Fruit fly (Drosophila melanogaster) whole organism, embryonic: ENCODE measurements around the gene CG7058.
A peak's percentile ranks its signal among the peaks of the same experiment; 100 is the strongest.

Experiments used
- Abd-B ChIP-seq: fragments of 200-800 bp; sonication (Bioruptor generic); optimal IDR thresholded peaks from 2 replicates; lab custom pipeline; 2018; ENCODE audit warnings: missing biosample characterization, mild to moderate bottlenecking, missing genetic modification characterization, moderate library complexity
- Ada2b ChIP-seq: fragments of 200-800 bp; sonication (Bioruptor generic); IDR thresholded peaks from 2 replicates; pipeline ENCODE4 v1.3.6; 2022; ENCODE audit warnings: missing biosample characterization, missing genetic modification characterization
- Aef1 ChIP-seq: fragments of 200-800 bp; sonication (Bioruptor generic); IDR thresholded peaks from 3 replicates; pipeline ENCODE4 v1.3.6; 2022; ENCODE audit warnings: missing biosample characterization, missing genetic modification characterization
- CG1024 ChIP-seq: fragments of 200-800 bp; sonication (Bioruptor generic); IDR thresholded peaks from 2 replicates; pipeline ENCODE4 v1.3.6; 2022; ENCODE audit warnings: missing biosample characterization, missing genetic modification characterization
- CG10979 ChIP-seq: fragments of 200-800 bp; sonication (Bioruptor generic); optimal IDR thresholded peaks from 2 replicates; lab custom pipeline; 2018; ENCODE audit warnings: missing biosample characterization, mild to moderate bottlenecking, missing genetic modification characterization, moderate library complexity
- CG11695 ChIP-seq: fragments of 200-800 bp; sonication (Bioruptor generic); IDR thresholded peaks from 3 replicates; pipeline ENCODE4 v1.3.6; 2022; ENCODE audit warnings: missing biosample characterization, missing genetic modification characterization
- CG12104 ChIP-seq: fragments of 200-800 bp; sonication (Bioruptor generic); optimal IDR thresholded peaks from 3 replicates; lab custom pipeline; 2016; ENCODE audit warnings: missing biosample characterization, missing genetic modification characterization
- CG12391 ChIP-seq: fragments of 200-800 bp; sonication (Bioruptor generic); optimal IDR thresholded peaks from 3 replicates; lab custom pipeline; 2018; ENCODE audit warnings: missing biosample characterization, mild to moderate bottlenecking, missing genetic modification characterization, moderate library complexity
- CG12659 ChIP-seq: fragments of 200-800 bp; sonication (Bioruptor generic); optimal IDR thresholded peaks from 3 replicates; lab custom pipeline; 2017; ENCODE audit warnings: mild to moderate bottlenecking, missing biosample characterization, missing genetic modification reagents, missing genetic modification characterization
- CG12769 ChIP-seq: fragments of 200-800 bp; sonication (Bioruptor generic); optimal IDR thresholded peaks from 2 replicates; lab custom pipeline; 2019; ENCODE audit warnings: missing biosample characterization, mild to moderate bottlenecking, missing genetic modification characterization, moderate library complexity
- CG13775 ChIP-seq: fragments of 200-800 bp; sonication (Bioruptor generic); optimal IDR thresholded peaks from 3 replicates; lab custom pipeline; 2017; ENCODE audit warnings: missing biosample characterization, mild to moderate bottlenecking, missing genetic modification characterization
- CG14710 ChIP-seq: fragments of 200-800 bp; sonication (Bioruptor generic); optimal IDR thresholded peaks from 3 replicates; lab custom pipeline; 2019; ENCODE audit warnings: missing biosample characterization, mild to moderate bottlenecking, missing genetic modification characterization, moderate library complexity
- CG15073 ChIP-seq: fragments of 200-800 bp; sonication (Bioruptor generic); optimal IDR thresholded peaks from 2 replicates; lab custom pipeline; 2016; ENCODE audit warnings: missing biosample characterization, missing genetic modification characterization
- CG1529 ChIP-seq: fragments of 200-800 bp; sonication (Bioruptor generic); optimal IDR thresholded peaks from 3 replicates; lab custom pipeline; 2018; ENCODE audit warnings: missing biosample characterization, missing genetic modification characterization
- CG1647 ChIP-seq: fragments of 200-800 bp; sonication (Bioruptor generic); optimal IDR thresholded peaks from 3 replicates; lab custom pipeline; 2016; ENCODE audit warnings: missing biosample characterization, missing genetic modification characterization
- CG17385 ChIP-seq: fragments of 200-800 bp; sonication (Bioruptor generic); optimal IDR thresholded peaks from 3 replicates; lab custom pipeline; 2018; ENCODE audit warnings: missing biosample characterization, mild to moderate bottlenecking, missing genetic modification characterization
- CG31441 ChIP-seq: fragments of 200-800 bp; sonication (Bioruptor generic); IDR thresholded peaks from 2 replicates; pipeline ENCODE4 v1.3.6; 2022; ENCODE audit warnings: missing biosample characterization, missing genetic modification characterization
- CG32772 ChIP-seq: fragments of 200-800 bp; sonication (Bioruptor generic); IDR thresholded peaks from 2 replicates; pipeline ENCODE4 v1.3.6; 2022; ENCODE audit warnings: missing biosample characterization, missing genetic modification characterization
- CG34422 ChIP-seq: fragments of 200-800 bp; sonication (Bioruptor generic); IDR thresholded peaks from 3 replicates; pipeline ENCODE4 v1.3.6; 2022; ENCODE audit warnings: missing biosample characterization, missing genetic modification characterization
- CG6272 ChIP-seq: fragments of 200-800 bp; sonication (Bioruptor generic); IDR thresholded peaks from 2 replicates; pipeline ENCODE4 v1.3.6; 2022; ENCODE audit warnings: missing biosample characterization, missing genetic modification characterization
- CG7839 ChIP-seq: fragments of 200-800 bp; sonication (Bioruptor generic); optimal IDR thresholded peaks from 3 replicates; lab custom pipeline; 2018; ENCODE audit warnings: missing biosample characterization, mild to moderate bottlenecking, missing genetic modification characterization, moderate library complexity
- CG8281 ChIP-seq: fragments of 200-800 bp; sonication (Bioruptor generic); optimal IDR thresholded peaks from 2 replicates; lab custom pipeline; 2018; ENCODE audit warnings: missing biosample characterization, mild to moderate bottlenecking, missing genetic modification characterization, moderate library complexity
- CHES-1-like ChIP-seq: fragments of 200-800 bp; sonication (Bioruptor generic); optimal IDR thresholded peaks from 2 replicates; lab custom pipeline; 2016; ENCODE audit warnings: missing biosample characterization, missing genetic modification characterization
- CTCF ChIP-seq: fragments of 200-800 bp; sonication (Bioruptor generic); optimal IDR thresholded peaks from 2 replicates; lab custom pipeline; 2017; ENCODE audit warnings: missing biosample characterization, mild to moderate bottlenecking, missing genetic modification characterization, moderate library complexity
- Doc2 ChIP-seq: fragments of 200-800 bp; sonication (Bioruptor generic); IDR thresholded peaks from 2 replicates; pipeline ENCODE4 v1.3.6; 2022; ENCODE audit warnings: missing biosample characterization, missing genetic modification characterization
- Doc3 ChIP-seq: fragments of 200-800 bp; sonication (Bioruptor generic); IDR thresholded peaks from 3 replicates; pipeline ENCODE4 v1.3.6; 2022; ENCODE audit warnings: missing biosample characterization, missing genetic modification characterization; ENCODE audit not compliant: partially characterized antibody
- Fer2 ChIP-seq: fragments of 200-800 bp; sonication (Bioruptor generic); optimal IDR thresholded peaks from 2 replicates; lab custom pipeline; 2018; ENCODE audit warnings: missing biosample characterization, mild to moderate bottlenecking, missing genetic modification characterization, moderate library complexity
- Hmx ChIP-seq: fragments of 200-800 bp; sonication (Bioruptor generic); optimal IDR thresholded peaks from 2 replicates; lab custom pipeline; 2016; ENCODE audit warnings: missing biosample characterization, missing genetic modification characterization
- NK7.1 ChIP-seq: fragments of 200-800 bp; sonication (Bioruptor generic); optimal IDR thresholded peaks from 3 replicates; lab custom pipeline; 2016; ENCODE audit warnings: missing biosample characterization, missing genetic modification characterization
- Nf-YA ChIP-seq: fragments of 200-800 bp; sonication (Bioruptor generic); IDR thresholded peaks from 2 replicates; pipeline ENCODE4 v1.3.6; 2022; ENCODE audit warnings: missing biosample characterization, missing genetic modification characterization
- Nf-YB ChIP-seq: fragments of 200-800 bp; sonication (Bioruptor generic); optimal IDR thresholded peaks from 3 replicates; lab custom pipeline; 2019; ENCODE audit warnings: missing biosample characterization, mild to moderate bottlenecking, missing genetic modification characterization, moderate library complexity
- Pdp1 ChIP-seq, 2 experiments: fragments of 200-800 bp; sonication (Bioruptor generic); optimal IDR thresholded peaks; 3 replicates each; lab custom pipeline; 2016; ENCODE audit warnings: missing biosample characterization in 2 of 2, missing genetic modification characterization in 2 of 2, mild to moderate bottlenecking in 1 of 2, moderate library complexity in 1 of 2
- Poxn ChIP-seq: fragments of 200-800 bp; sonication (Bioruptor generic); IDR thresholded peaks from 2 replicates; pipeline ENCODE4 v1.3.6; 2022; ENCODE audit warnings: missing biosample characterization, missing genetic modification characterization
- Ptx1 ChIP-seq: fragments of 200-800 bp; sonication (Bioruptor generic); IDR thresholded peaks from 2 replicates; pipeline ENCODE4 v1.3.6; 2022; ENCODE audit warnings: missing biosample characterization, missing genetic modification characterization
- btn ChIP-seq: fragments of 200-800 bp; sonication (Bioruptor generic); optimal IDR thresholded peaks from 2 replicates; lab custom pipeline; 2016; ENCODE audit warnings: missing biosample characterization, missing genetic modification characterization
- cas ChIP-seq: fragments of 200-800 bp; sonication (Bioruptor generic); IDR thresholded peaks from 2 replicates; pipeline ENCODE4 v1.3.6; 2022; ENCODE audit warnings: missing biosample characterization, missing genetic modification characterization
- crc ChIP-seq: fragments of 200-800 bp; sonication (Bioruptor generic); optimal IDR thresholded peaks from 2 replicates; lab custom pipeline; 2016; ENCODE audit warnings: missing biosample characterization, missing genetic modification characterization
- gem ChIP-seq: fragments of 200-800 bp; sonication (Bioruptor generic); optimal IDR thresholded peaks from 2 replicates; lab custom pipeline; 2019; ENCODE audit warnings: missing biosample characterization, mild to moderate bottlenecking, missing genetic modification characterization, moderate library complexity
- grau ChIP-seq: fragments of 200-800 bp; optimal IDR thresholded peaks from 3 replicates; lab custom pipeline; 2019; ENCODE audit warnings: missing biosample characterization, mild to moderate bottlenecking, missing genetic modification characterization, moderate library complexity
- kni ChIP-seq: fragments of 200-800 bp; sonication (Bioruptor generic); optimal IDR thresholded peaks from 3 replicates; lab custom pipeline; 2017; ENCODE audit warnings: mild to moderate bottlenecking, missing biosample characterization, missing genetic modification reagents, missing genetic modification characterization
- lab ChIP-seq: fragments of 200-800 bp; sonication (Bioruptor generic); optimal IDR thresholded peaks from 3 replicates; lab custom pipeline; 2017; ENCODE audit warnings: missing biosample characterization, missing genetic modification characterization, mild to moderate bottlenecking, moderate library complexity, missing genetic modification reagents
- lola ChIP-seq, 3 experiments: fragments of >200 bp in 2 of 3; fragments of 200-800 bp in 1 of 3; sonication (Bioruptor generic) in 1 of 3; optimal IDR thresholded peaks; 2 replicates each; lab custom pipeline; 2017 to 2019; ENCODE audit warnings: missing biosample characterization in 3 of 3, missing genetic modification characterization in 3 of 3, mild to moderate bottlenecking in 1 of 3, moderate library complexity in 1 of 3
- mirr ChIP-seq: fragments of 200-800 bp; sonication (Bioruptor generic); optimal IDR thresholded peaks from 3 replicates; lab custom pipeline; 2018; ENCODE audit warnings: missing biosample characterization, mild to moderate bottlenecking, missing genetic modification characterization
- pb ChIP-seq: fragments of 200-800 bp; sonication (Bioruptor generic); optimal IDR thresholded peaks from 3 replicates; lab custom pipeline; 2016; ENCODE audit warnings: missing biosample characterization, missing genetic modification characterization
- peb ChIP-seq: fragments of 200-800 bp; sonication (Bioruptor generic); IDR thresholded peaks from 2 replicates; pipeline ENCODE4 v1.3.6; 2022; ENCODE audit warnings: missing biosample characterization, missing genetic modification characterization
- ranshi ChIP-seq: fragments of 200-800 bp; sonication (Bioruptor generic); IDR thresholded peaks from 2 replicates; pipeline ENCODE4 v1.3.6; 2022; ENCODE audit warnings: missing biosample characterization, missing genetic modification characterization
- ro ChIP-seq: fragments of 200-800 bp; sonication (Bioruptor generic); IDR thresholded peaks from 2 replicates; pipeline ENCODE4 v1.3.6; 2022; ENCODE audit warnings: missing biosample characterization, missing genetic modification characterization
- sens-2 ChIP-seq: fragments of 200-800 bp; sonication (Bioruptor generic); IDR thresholded peaks from 2 replicates; pipeline ENCODE4 v1.3.6; 2022; ENCODE audit warnings: missing biosample characterization, missing genetic modification characterization
- slbo ChIP-seq: fragments of 200-800 bp; sonication (Bioruptor generic); IDR thresholded peaks from 2 replicates; pipeline ENCODE4 v1.3.6; 2022; ENCODE audit warnings: missing biosample characterization, missing genetic modification characterization
- sr ChIP-seq: fragments of 200-800 bp; sonication (Bioruptor generic); IDR thresholded peaks from 3 replicates; pipeline ENCODE4 v1.3.6; 2022; ENCODE audit warnings: missing biosample characterization, missing genetic modification characterization
- tx ChIP-seq: fragments of 200-800 bp; sonication (Bioruptor generic); optimal IDR thresholded peaks from 2 replicates; lab custom pipeline; 2016; ENCODE audit warnings: missing biosample characterization, missing genetic modification characterization

The CG7058 gene

dm6 chrX:18783417-18784123 lies 22.9 kb upstream of the CG7058 start, which contains the start of gene CG18259 (continued):
- no peak for TF ChIP-seq lab (GFP tag; lab: Kevin White, UChicago)
- no peak for TF ChIP-seq CHES-1-like
- no peak for TF ChIP-seq CG12104 (GFP tag; lab: Kevin White, UChicago)
- peak; percentile 60 for TF ChIP-seq CG12659 (GFP tag; lab: Kevin White, UChicago)
- peak; percentile 20 for TF ChIP-seq grau (tag; lab: Kevin White, UChicago)
- peak; percentile 29 for TF ChIP-seq gem (tag; lab: Kevin White, UChicago)
- no peak for TF ChIP-seq CG6272 (GFP tag; lab: Robert Waterston, UW)
- TF ChIP-seq Nf-YA (GFP tag; lab: Robert Waterston, UW): no peak
- TF ChIP-seq Nf-YB (GFP tag; lab: Kevin White, UChicago): no peak
- no peak for TF ChIP-seq CG15073
- TF ChIP-seq CG1024 (GFP tag; lab: Robert Waterston, UW): no peak
- TF ChIP-seq crc (GFP tag; lab: Kevin White, UChicago): no peak
- no peak for TF ChIP-seq Doc2 (GFP tag; lab: Robert Waterston, UW)
- TF ChIP-seq lola (GFP tag; optimal IDR thresholded peaks at IDR 0.05; lab: Kevin White, UChicago): peak in 2 of 3 experiments; percentile 16 to 85
- peak; percentile 35 for TF ChIP-seq CG12391 (tag; lab: Kevin White, UChicago)
- peak; percentile 12; the same call in 1 of the 2 replicates for TF ChIP-seq slbo (GFP tag; lab: Robert Waterston, UW)
- no peak for TF ChIP-seq NK7.1 (GFP tag; lab: Kevin White, UChicago)
- TF ChIP-seq cas (GFP tag; lab: Robert Waterston, UW): no peak
- peak; percentile 32; the same call in 1 of the 2 replicates for TF ChIP-seq CG31441
- TF ChIP-seq Poxn: no peak
- TF ChIP-seq Ptx1 (GFP tag; lab: Robert Waterston, UW): no peak
- peak; percentile 15 for TF ChIP-seq Abd-B (GFP tag; lab: Kevin White, UChicago)
- no peak for TF ChIP-seq CG12769 (tag; lab: Kevin White, UChicago)
- TF ChIP-seq CG14710 (tag; lab: Kevin White, UChicago): peak; percentile 68
- no peak for TF ChIP-seq CG8281 (tag; lab: Kevin White, UChicago)
- no peak for TF ChIP-seq peb
- TF ChIP-seq CG11695 (GFP tag; lab: Robert Waterston, UW): no peak
- no peak for TF ChIP-seq sr (GFP tag; lab: Robert Waterston, UW)
- peak; percentile 54 for TF ChIP-seq CG32772 (GFP tag; lab: Robert Waterston, UW)
- no peak for TF ChIP-seq CG13775 (GFP tag; lab: Kevin White, UChicago)
- peak; percentile 67 for TF ChIP-seq Doc3 (GFP tag; lab: Robert Waterston, UW)
- TF ChIP-seq Fer2 (tag; lab: Kevin White, UChicago): no peak
- no peak for TF ChIP-seq tx (GFP tag; lab: Kevin White, UChicago)
- TF ChIP-seq CG10979 (tag; lab: Kevin White, UChicago): no peak
- no peak for TF ChIP-seq Ada2b
- TF ChIP-seq CG17385 (GFP tag; lab: Kevin White, UChicago): no peak
- TF ChIP-seq ro (GFP tag; lab: Robert Waterston, UW): no peak
- TF ChIP-seq Pdp1 (GFP tag; optimal IDR thresholded peaks at IDR 0.05; lab: Kevin White, UChicago): peak in 1 of 2 experiments; percentile 46
- no peak for TF ChIP-seq Hmx (GFP tag; lab: Kevin White, UChicago)
- no peak for TF ChIP-seq CG34422 (GFP tag; lab: Robert Waterston, UW)
- no peak for TF ChIP-seq btn
- TF ChIP-seq mirr (GFP tag; lab: Kevin White, UChicago): no peak
- TF ChIP-seq CTCF (GFP tag; lab: Kevin White, UChicago): no peak
- no peak for TF ChIP-seq CG1647 (GFP tag; lab: Kevin White, UChicago)
- peak; percentile 8 for TF ChIP-seq CG7839 (tag; lab: Kevin White, UChicago)
- TF ChIP-seq ranshi: no peak
- TF ChIP-seq Aef1 (GFP tag; lab: Robert Waterston, UW): peak; percentile 36; the same call in 1 of the 3 replicates
- TF ChIP-seq kni (GFP tag; lab: Kevin White, UChicago): no peak
- TF ChIP-seq CG1529 (GFP tag; lab: Kevin White, UChicago): no peak
- TF ChIP-seq sens-2 (GFP tag; lab: Robert Waterston, UW): no peak
- no peak for TF ChIP-seq pb (GFP tag; lab: Kevin White, UChicago)
